Worm (Caenorhabditis elegans): ENCODE data around the gene tmed-4.

DNA sequence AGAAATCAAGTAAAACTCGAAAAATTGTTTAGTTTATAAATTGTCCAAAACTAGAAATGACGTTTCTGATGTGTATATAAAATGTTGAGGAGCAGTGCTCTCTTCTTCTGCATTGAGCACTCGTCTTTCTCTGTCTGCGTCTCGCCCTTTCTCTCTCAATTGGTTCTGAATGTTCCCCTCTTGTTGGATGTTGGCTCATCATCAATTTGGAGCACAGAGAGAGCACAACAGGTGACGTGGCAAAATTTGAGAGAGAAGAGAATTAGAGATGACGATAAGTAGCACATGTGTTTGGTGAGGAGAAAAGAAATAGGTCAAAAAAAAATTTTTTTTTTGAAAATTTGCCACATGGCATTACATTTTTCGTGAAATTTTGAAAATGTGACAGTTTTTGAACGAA is 51.3 kb downstream of the tmed-4 start:
- TF ChIP-seq ztf-23 (GFP tag; IDR thresholded peaks at IDR 0.05) (no peak), flt-1 (GFP tag; IDR thresholded peaks at IDR 0.05) (no peak), klf-2 (GFP tag; conservative IDR thresholded peaks at IDR 0.05) (no peak), ref-1 (GFP tag; conservative IDR thresholded peaks at IDR 0.05) (no peak), tab-1 (GFP tag; IDR thresholded peaks at IDR 0.05) (no peak), ztf-29 (GFP tag; IDR thresholded peaks at IDR 0.05) (no peak), cog-1 (tag; optimal IDR thresholded peaks at IDR 0.05) (peak; percentile 23), T22C8.4 (GFP tag; IDR thresholded peaks at IDR 0.05) (no peak)
